Worm (Caenorhabditis elegans): Measurements from ENCODE around the gene daf-18.
"Not testable (repeated sequence)": the region's sequence is repeated elsewhere in the genome, so short reads cannot be mapped to it uniquely, and the experiment has no call there.

DNA sequence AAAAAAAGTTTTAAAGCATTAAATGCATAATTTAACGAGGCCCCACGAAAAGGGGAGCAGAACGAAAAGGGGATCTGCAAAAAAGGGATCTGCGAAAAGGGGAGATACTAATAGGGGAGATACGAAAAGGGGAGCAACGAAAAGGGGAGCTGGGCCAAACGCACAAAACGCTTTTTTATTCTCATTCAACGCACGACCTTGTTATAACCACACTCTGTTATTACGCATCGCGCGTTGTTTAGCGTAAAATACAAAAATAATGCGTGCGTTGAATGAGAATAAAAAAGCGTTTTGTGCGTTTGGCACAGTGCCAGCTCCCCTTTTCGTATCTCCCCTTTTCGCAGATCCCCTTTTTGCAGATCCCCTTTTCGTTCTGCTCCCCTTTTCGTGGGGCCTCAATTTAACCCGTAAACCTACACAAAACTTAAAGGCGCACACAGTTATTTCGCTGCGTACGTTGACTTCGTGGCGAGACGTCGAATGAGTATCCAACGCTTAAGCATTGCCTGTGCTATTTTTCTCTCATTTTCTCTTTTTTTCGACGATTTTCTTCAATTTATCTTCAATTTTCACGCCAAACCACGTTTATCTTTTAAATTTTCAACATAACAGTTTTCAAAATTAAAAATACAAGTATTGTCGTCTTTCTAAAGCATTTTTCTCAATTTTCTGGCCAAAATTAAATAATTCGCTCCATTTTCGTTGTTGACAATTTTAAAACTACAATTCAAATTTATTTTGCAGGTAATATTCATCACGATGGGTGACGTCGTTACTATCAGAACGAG lies 39.6 kb downstream of the daf-18 start, which contains the start of gene rps-24:
- TF ChIP-seq nhr-42 (GFP tag; IDR thresholded peaks at IDR 0.05) (peak; percentile 92), ZK337.2 (GFP tag; IDR thresholded peaks at IDR 0.05) (peak; percentile 97), lsy-2 (tag; optimal IDR thresholded peaks at IDR 0.05) (peak; percentile 88 to 94), pqm-1 (tag; optimal IDR thresholded peaks at IDR 0.05) (peak; percentile 5), fkh-10 (GFP tag; optimal IDR thresholded peaks at IDR 0.05) (peak; percentile 71), mdl-1 (tag; optimal IDR thresholded peaks at IDR 0.05) (peak; percentile 31 to 38), arid-1 (GFP tag; conservative IDR thresholded peaks at IDR 0.05) (peak; percentile 97), T20F7.1 (GFP tag; optimal IDR thresholded peaks at IDR 0.05) (peak; percentile 88)
- not testable (repeated sequence) for TF ChIP-seq ama-1 (optimal IDR thresholded peaks at IDR 0.05); lin-39 (tag; optimal IDR thresholded peaks at IDR 0.05)

Measured in whole organism, L4 larva.